Worm (Caenorhabditis elegans) whole organism, L4 larva: ENCODE data around the gene chil-17.

Experiments
- F37D6.2 ChIP-seq: sonication (generic microtip); optimal IDR thresholded peaks from 2 replicates; lab custom pipeline; 2016; ENCODE audit warnings: mild to moderate bottlenecking, missing genetic modification characterization, missing compliant biosample characterization
- F49E8.2 ChIP-seq: sonication (generic microtip); optimal IDR thresholded peaks from 2 replicates; lab custom pipeline; 2016; ENCODE audit warnings: missing compliant biosample characterization, mild to moderate bottlenecking, missing genetic modification characterization, borderline replicate concordance
- Y75B8A.6 ChIP-seq: fragments of 200-800 bp; sonication (Bioruptor generic); IDR thresholded peaks from 2 replicates; pipeline ENCODE4 v1.3.6; 2022; ENCODE audit warnings: missing genetic modification reagents, missing genetic modification characterization, missing compliant biosample characterization
- dpl-1 ChIP-seq: fragments of 150-350 bp; optimal IDR thresholded peaks from 2 replicates; lab custom pipeline; 2014; ENCODE audit warnings: missing biosample characterization, missing genetic modification reagents, missing genetic modification characterization

ce11 chrII:9466095-9466494 is 26.1 kb upstream of the chil-17 start, which contains the start of gene chil-22:
- TF ChIP-seq Y75B8A.6 (GFP tag; lab: Robert Waterston, UW) (no peak), dpl-1 (GFP tag; lab: Kevin White, UChicago) (no peak), F37D6.2 (tag; lab: Kevin White, UChicago) (no peak), F49E8.2 (tag; lab: Kevin White, UChicago) (no peak)
